Fruit fly (Drosophila melanogaster) whole organism, embryonic: Measurements from ENCODE around the gene BTBD9.

Experiments
- CG12299 ChIP-seq: fragments of 200-800 bp; sonication (Bioruptor generic); optimal IDR thresholded peaks from 2 replicates; lab custom pipeline; 2018; ENCODE audit warnings: missing biosample characterization, mild to moderate bottlenecking, missing genetic modification characterization
- CG12744 ChIP-seq: fragments of 200-800 bp; sonication (Bioruptor generic); optimal IDR thresholded peaks from 2 replicates; lab custom pipeline; 2016; ENCODE audit warnings: missing biosample characterization, missing genetic modification characterization
- CG8478 ChIP-seq: fragments of >200 bp; optimal IDR thresholded peaks from 2 replicates; lab custom pipeline; 2018
- Doc3 ChIP-seq: fragments of 200-800 bp; sonication (Bioruptor generic); IDR thresholded peaks from 3 replicates; pipeline ENCODE4 v1.3.6; 2022; ENCODE audit warnings: missing biosample characterization, missing genetic modification characterization; ENCODE audit not compliant: partially characterized antibody
- Stat92E ChIP-seq, 3 experiments: fragments of >200 bp in 2 of 3; fragments of 200-800 bp in 1 of 3; sonication (Bioruptor generic) in 1 of 3; optimal IDR thresholded peaks; 2 replicates each; lab custom pipeline; 2017 to 2019; ENCODE audit warnings: missing biosample characterization in 3 of 3, missing genetic modification characterization in 3 of 3, mild to moderate bottlenecking in 1 of 3, moderate library complexity in 1 of 3
- disco-r ChIP-seq: fragments of 200-800 bp; sonication (Bioruptor generic); optimal IDR thresholded peaks from 2 replicates; lab custom pipeline; 2016; ENCODE audit warnings: missing biosample characterization, missing genetic modification characterization
- gem ChIP-seq: fragments of 200-800 bp; sonication (Bioruptor generic); optimal IDR thresholded peaks from 2 replicates; lab custom pipeline; 2019; ENCODE audit warnings: missing biosample characterization, mild to moderate bottlenecking, missing genetic modification characterization, moderate library complexity
- seq ChIP-seq: fragments of 200-800 bp; sonication (Bioruptor generic); IDR thresholded peaks from 2 replicates; pipeline ENCODE4 v1.3.6; 2022; ENCODE audit warnings: missing biosample characterization, missing genetic modification characterization

dm6 chrX:10738835-10739371 lies 29.4 kb upstream of the BTBD9 start:
- no peak for TF ChIP-seq gem (tag; lab: Kevin White, UChicago)
- TF ChIP-seq disco-r (GFP tag; lab: Kevin White, UChicago), result no peak
- no peak for TF ChIP-seq CG8478 (lab: Kevin White, UChicago)
- TF ChIP-seq Doc3 (GFP tag; lab: Robert Waterston, UW), result no peak
- no peak for TF ChIP-seq CG12299 (tag; lab: Kevin White, UChicago)
- no peak for TF ChIP-seq Stat92E (GFP tag; optimal IDR thresholded peaks at IDR 0.05; lab: Kevin White, UChicago)
- no peak for TF ChIP-seq seq (GFP tag; lab: Robert Waterston, UW)
- TF ChIP-seq CG12744, result no peak
